Fruit fly (Drosophila melanogaster) whole organism, embryonic: ENCODE data around the gene Ire1.

Experiments
- ATbp ChIP-seq: fragments of 200-800 bp; sonication (Bioruptor generic); optimal IDR thresholded peaks from 2 replicates; lab custom pipeline; 2017; ENCODE audit warnings: missing biosample characterization, mild to moderate bottlenecking, missing genetic modification characterization, missing genetic modification reagents
- Adf1 ChIP-seq: fragments of 200-800 bp; sonication (Bioruptor generic); IDR thresholded peaks from 2 replicates; pipeline ENCODE4 v1.3.6; 2022; ENCODE audit warnings: missing biosample characterization, missing genetic modification characterization
- Awh ChIP-seq: fragments of 200-800 bp; sonication (Bioruptor generic); IDR thresholded peaks from 2 replicates; pipeline ENCODE4, ENCODE4 v1.3.6; 2022; ENCODE audit warnings: missing biosample characterization, missing genetic modification characterization
- Blimp-1 ChIP-seq: fragments of 200-800 bp; sonication (Bioruptor generic); optimal IDR thresholded peaks from 3 replicates; lab custom pipeline; 2018; ENCODE audit warnings: missing biosample characterization, missing genetic modification characterization, mild to moderate bottlenecking, moderate library complexity, missing genetic modification reagents
- CG10543 ChIP-seq: fragments of 200-800 bp; sonication (Bioruptor generic); optimal IDR thresholded peaks from 3 replicates; lab custom pipeline; 2017; ENCODE audit warnings: missing biosample characterization, mild to moderate bottlenecking, missing genetic modification characterization, moderate library complexity
- CG12155 ChIP-seq: fragments of 200-800 bp; sonication (Bioruptor generic); optimal IDR thresholded peaks from 3 replicates; lab custom pipeline; 2016; ENCODE audit warnings: missing biosample characterization, missing genetic modification characterization
- CG12659 ChIP-seq: fragments of 200-800 bp; sonication (Bioruptor generic); optimal IDR thresholded peaks from 3 replicates; lab custom pipeline; 2017; ENCODE audit warnings: mild to moderate bottlenecking, missing biosample characterization, missing genetic modification reagents, missing genetic modification characterization
- CG15269 ChIP-seq: fragments of 200-800 bp; sonication (Bioruptor generic); optimal IDR thresholded peaks from 2 replicates; lab custom pipeline; 2018; ENCODE audit warnings: missing biosample characterization, mild to moderate bottlenecking, missing genetic modification characterization, moderate library complexity
- CG1792 ChIP-seq: fragments of 200-800 bp; sonication (Bioruptor generic); optimal IDR thresholded peaks from 2 replicates; lab custom pipeline; 2016; ENCODE audit warnings: missing biosample characterization, missing genetic modification characterization
- CG2116 ChIP-seq: fragments of 200-800 bp; sonication (Bioruptor generic); optimal IDR thresholded peaks from 3 replicates; lab custom pipeline; 2018; ENCODE audit warnings: missing biosample characterization, mild to moderate bottlenecking, missing genetic modification characterization
- CG2129 ChIP-seq: fragments of 200-800 bp; sonication (Bioruptor generic); IDR thresholded peaks from 2 replicates; pipeline ENCODE4 v1.3.6; 2022; ENCODE audit warnings: missing biosample characterization, missing genetic modification characterization; ENCODE audit not compliant: partially characterized antibody
- CG31441 ChIP-seq: fragments of 200-800 bp; sonication (Bioruptor generic); IDR thresholded peaks from 2 replicates; pipeline ENCODE4 v1.3.6; 2022; ENCODE audit warnings: missing biosample characterization, missing genetic modification characterization
- CG3281 ChIP-seq: fragments of 200-800 bp; sonication (Bioruptor generic); optimal IDR thresholded peaks from 3 replicates; lab custom pipeline; 2017; ENCODE audit warnings: missing biosample characterization, mild to moderate bottlenecking, missing genetic modification characterization
- CG4617 ChIP-seq: fragments of 200-800 bp; sonication (Bioruptor generic); optimal IDR thresholded peaks from 3 replicates; lab custom pipeline; 2016; ENCODE audit warnings: missing biosample characterization, missing genetic modification characterization, borderline replicate concordance
- CG4820 ChIP-seq: fragments of 200-800 bp; sonication (Bioruptor generic); optimal IDR thresholded peaks from 3 replicates; lab custom pipeline; 2016; ENCODE audit warnings: missing biosample characterization, missing genetic modification characterization
- CG7745 ChIP-seq: fragments of 200-800 bp; sonication (Bioruptor generic); optimal IDR thresholded peaks from 2 replicates; lab custom pipeline; 2018; ENCODE audit warnings: missing biosample characterization, mild to moderate bottlenecking, missing genetic modification characterization, moderate library complexity
- CG9609 ChIP-seq: fragments of 200-800 bp; sonication (Bioruptor generic); optimal IDR thresholded peaks from 3 replicates; lab custom pipeline; 2016; ENCODE audit warnings: missing biosample characterization, missing genetic modification characterization
- CG9932 ChIP-seq: fragments of 200-800 bp; sonication (Bioruptor generic); IDR thresholded peaks from 2 replicates; pipeline ENCODE4 v1.3.6; 2022; ENCODE audit warnings: missing biosample characterization, missing genetic modification characterization
- Camta ChIP-seq: fragments of 200-800 bp; sonication (Bioruptor generic); optimal IDR thresholded peaks from 2 replicates; lab custom pipeline; 2016; ENCODE audit warnings: missing biosample characterization, missing genetic modification characterization
- Dll ChIP-seq: fragments of 200-800 bp; sonication (Bioruptor generic); IDR thresholded peaks from 4 replicates; pipeline ENCODE4 v1.3.6; 2022; ENCODE audit warnings: missing biosample characterization, missing genetic modification characterization; ENCODE audit not compliant: partially characterized antibody
- Eip74EF ChIP-seq, 2 experiments: fragments of 200-800 bp in 1 of 2; fragments of >200 bp in 1 of 2; sonication (Bioruptor generic) in 1 of 2; optimal IDR thresholded peaks; 2 replicates each; lab custom pipeline; 2017 to 2019; ENCODE audit warnings: missing biosample characterization in 2 of 2, missing genetic modification characterization in 2 of 2, mild to moderate bottlenecking in 1 of 2, moderate library complexity in 1 of 2
- Ets97D ChIP-seq: fragments of 200-800 bp; sonication (Bioruptor generic); optimal IDR thresholded peaks from 3 replicates; lab custom pipeline; 2016; ENCODE audit warnings: missing biosample characterization, missing genetic modification characterization
- Hey ChIP-seq: fragments of 200-800 bp; sonication (Bioruptor generic); optimal IDR thresholded peaks from 3 replicates; lab custom pipeline; 2018; ENCODE audit warnings: missing biosample characterization, mild to moderate bottlenecking, missing genetic modification characterization
- Hr51 ChIP-seq, 2 experiments: fragments of 200-800 bp; sonication (Bioruptor generic); optimal IDR thresholded peaks; 2 replicates in 1 of 2; 3 replicates in 1 of 2; lab custom pipeline; 2016 to 2018; ENCODE audit warnings: missing biosample characterization in 2 of 2, missing genetic modification characterization in 2 of 2, mild to moderate bottlenecking in 1 of 2, moderate library complexity in 1 of 2
- Jarid2 ChIP-seq: fragments of 200-800 bp; sonication (Bioruptor generic); optimal IDR thresholded peaks from 3 replicates; lab custom pipeline; 2017; ENCODE audit warnings: mild to moderate bottlenecking, missing biosample characterization, missing genetic modification reagents, missing genetic modification characterization
- MBD-R2 ChIP-seq: fragments of 200-800 bp; sonication (Bioruptor generic); IDR thresholded peaks from 2 replicates; pipeline ENCODE4 v1.3.6; 2022; ENCODE audit warnings: missing biosample characterization, missing genetic modification characterization
- MTF-1 ChIP-seq: fragments of 200-800 bp; sonication (Bioruptor generic); optimal IDR thresholded peaks from 2 replicates; lab custom pipeline; 2018; ENCODE audit warnings: missing biosample characterization, mild to moderate bottlenecking, missing genetic modification characterization, borderline replicate concordance
- Oaz ChIP-seq: fragments of 200-800 bp; sonication (Bioruptor generic); IDR thresholded peaks from 2 replicates; pipeline ENCODE4 v1.3.6; 2022; ENCODE audit warnings: missing biosample characterization, missing genetic modification characterization
- PHDP ChIP-seq: fragments of 200-800 bp; sonication (Bioruptor generic); optimal IDR thresholded peaks from 3 replicates; lab custom pipeline; 2018; ENCODE audit warnings: missing biosample characterization, mild to moderate bottlenecking, missing genetic modification characterization, moderate library complexity
- Ptx1 ChIP-seq: fragments of 200-800 bp; sonication (Bioruptor generic); IDR thresholded peaks from 2 replicates; pipeline ENCODE4 v1.3.6; 2022; ENCODE audit warnings: missing biosample characterization, missing genetic modification characterization
- Sox102F ChIP-seq: fragments of 200-800 bp; sonication (Bioruptor generic); optimal IDR thresholded peaks from 2 replicates; lab custom pipeline; 2018; ENCODE audit warnings: missing biosample characterization, mild to moderate bottlenecking, missing genetic modification characterization, moderate library complexity
- Sry-β ChIP-seq: fragments of 200-800 bp; sonication (Bioruptor generic); optimal IDR thresholded peaks from 2 replicates; lab custom pipeline; 2018; ENCODE audit warnings: missing biosample characterization, mild to moderate bottlenecking, missing genetic modification characterization, moderate library complexity
- Usf ChIP-seq: fragments of 200-800 bp; sonication (Bioruptor generic); optimal IDR thresholded peaks from 2 replicates; lab custom pipeline; 2017; ENCODE audit warnings: missing genotype, missing biosample characterization, missing genetic modification characterization
- bigmax ChIP-seq: fragments of 200-800 bp; sonication (Bioruptor generic); optimal IDR thresholded peaks from 2 replicates; lab custom pipeline; 2018; ENCODE audit warnings: missing biosample characterization, mild to moderate bottlenecking, missing genetic modification characterization
- disco-r ChIP-seq: fragments of 200-800 bp; sonication (Bioruptor generic); optimal IDR thresholded peaks from 2 replicates; lab custom pipeline; 2016; ENCODE audit warnings: missing biosample characterization, missing genetic modification characterization
- esg ChIP-seq: fragments of 200-800 bp; sonication (Bioruptor generic); conservative IDR thresholded peaks from 2 replicates; pipeline ENCODE4 v1.3.6; 2022; ENCODE audit warnings: missing biosample characterization, missing genetic modification characterization
- fd102C ChIP-seq: fragments of 200-800 bp; sonication (Bioruptor generic); optimal IDR thresholded peaks from 2 replicates; lab custom pipeline; 2018; ENCODE audit warnings: missing biosample characterization, mild to moderate bottlenecking, missing genetic modification characterization, moderate library complexity
- h ChIP-seq: fragments of >200 bp; optimal IDR thresholded peaks from 2 replicates; lab custom pipeline; 2017
- ham ChIP-seq: fragments of 200-800 bp; sonication (Bioruptor generic); IDR thresholded peaks from 2 replicates; pipeline ENCODE4 v1.3.6; 2022; ENCODE audit warnings: missing biosample characterization, missing genetic modification characterization
- kni ChIP-seq: fragments of 200-800 bp; sonication (Bioruptor generic); optimal IDR thresholded peaks from 3 replicates; lab custom pipeline; 2017; ENCODE audit warnings: mild to moderate bottlenecking, missing biosample characterization, missing genetic modification reagents, missing genetic modification characterization
- lab ChIP-seq: fragments of 200-800 bp; sonication (Bioruptor generic); optimal IDR thresholded peaks from 3 replicates; lab custom pipeline; 2017; ENCODE audit warnings: missing biosample characterization, missing genetic modification characterization, mild to moderate bottlenecking, moderate library complexity, missing genetic modification reagents
- nerfin-1 ChIP-seq: fragments of 200-800 bp; sonication (Bioruptor generic); optimal IDR thresholded peaks from 3 replicates; lab custom pipeline; 2019; ENCODE audit warnings: missing biosample characterization, mild to moderate bottlenecking, missing genetic modification characterization, moderate library complexity
- onecut ChIP-seq: fragments of 200-800 bp; sonication (Bioruptor generic); IDR thresholded peaks from 2 replicates; pipeline ENCODE4 v1.3.6; 2022; ENCODE audit warnings: missing biosample characterization, missing genetic modification characterization
- org-1 ChIP-seq: fragments of 200-800 bp; sonication (Bioruptor generic); optimal IDR thresholded peaks from 2 replicates; lab custom pipeline; 2017; ENCODE audit warnings: missing biosample characterization, missing genetic modification characterization
- pita ChIP-seq: fragments of 200-800 bp; sonication (Bioruptor generic); optimal IDR thresholded peaks from 2 replicates; lab custom pipeline; 2017; ENCODE audit warnings: missing biosample characterization, mild to moderate bottlenecking, missing genetic modification characterization
- pnt ChIP-seq: fragments of 200-800 bp; sonication (Bioruptor generic); optimal IDR thresholded peaks from 3 replicates; lab custom pipeline; 2016; ENCODE audit warnings: missing biosample characterization, missing genetic modification characterization
- scrt ChIP-seq: fragments of 200-800 bp; sonication (Bioruptor generic); optimal IDR thresholded peaks from 2 replicates; lab custom pipeline; 2018; ENCODE audit warnings: missing biosample characterization, mild to moderate bottlenecking, missing genetic modification characterization, moderate library complexity
- slbo ChIP-seq: fragments of 200-800 bp; sonication (Bioruptor generic); IDR thresholded peaks from 2 replicates; pipeline ENCODE4 v1.3.6; 2022; ENCODE audit warnings: missing biosample characterization, missing genetic modification characterization
- trem ChIP-seq: fragments of 200-800 bp; optimal IDR thresholded peaks from 3 replicates; lab custom pipeline; 2019; ENCODE audit warnings: missing biosample characterization, mild to moderate bottlenecking, missing genetic modification characterization, moderate library complexity

The Ire1 gene

DNA sequence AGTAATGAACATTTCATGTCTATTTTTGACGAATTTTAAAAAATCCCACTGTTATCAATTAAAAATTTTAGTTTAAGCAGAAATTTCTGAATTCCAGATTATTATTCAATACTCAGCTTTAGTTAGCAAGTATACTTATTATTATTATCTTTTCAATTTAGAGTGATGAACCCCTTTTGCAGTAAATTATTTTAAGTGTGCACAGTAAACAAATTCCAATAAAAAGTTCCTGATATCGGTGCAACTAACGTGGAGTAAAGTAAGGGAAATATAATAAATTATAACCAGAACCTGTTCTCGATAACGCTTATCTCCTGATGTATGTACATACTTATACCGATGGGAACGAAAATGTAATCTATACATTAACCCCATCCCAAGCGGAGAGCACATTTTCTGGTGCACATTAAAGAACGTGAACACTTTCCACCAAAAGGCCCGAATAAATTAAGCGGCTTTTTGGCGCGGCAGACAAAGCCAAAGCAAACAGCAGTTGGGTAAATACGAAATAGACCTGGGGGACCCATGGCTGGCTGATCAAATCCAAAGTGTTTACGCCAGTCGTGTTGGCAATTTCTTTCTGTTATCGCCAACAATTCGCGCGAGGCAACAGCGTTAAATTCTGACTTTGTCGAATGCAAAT is 3.0 kb downstream of the Ire1 start (continued):
- no peak for TF ChIP-seq CG10543 (GFP tag; lab: Kevin White, UChicago)
- no peak for TF ChIP-seq disco-r (GFP tag; lab: Kevin White, UChicago)
- no peak for TF ChIP-seq Sox102F
- no peak for TF ChIP-seq CG12155 (GFP tag; lab: Kevin White, UChicago)
- no peak for TF ChIP-seq Jarid2 (GFP tag; lab: Kevin White, UChicago)
- TF ChIP-seq MBD-R2 (GFP tag; lab: Robert Waterston, UW): no peak
- TF ChIP-seq Adf1 (GFP tag; lab: Robert Waterston, UW): peak; percentile 44; the same call in 1 of the 2 replicates
- peak; percentile 0 for TF ChIP-seq PHDP (tag; lab: Kevin White, UChicago)
- TF ChIP-seq scrt (GFP tag; lab: Kevin White, UChicago): peak; percentile 22
- TF ChIP-seq Hey (tag; lab: Kevin White, UChicago): no peak
- TF ChIP-seq CG3281 (GFP tag; lab: Kevin White, UChicago): peak; percentile 68
- no peak for TF ChIP-seq Sry-β (GFP tag; lab: Kevin White, UChicago)
- peak; percentile 18 for TF ChIP-seq CG9609 (GFP tag; lab: Kevin White, UChicago)
- TF ChIP-seq CG9932: no peak; the same call in 1 of the 2 replicates
- peak; percentile 16 for TF ChIP-seq CG12659 (GFP tag; lab: Kevin White, UChicago)
- no peak for TF ChIP-seq Eip74EF (GFP tag; optimal IDR thresholded peaks at IDR 0.05; lab: Kevin White, UChicago)
- no peak for TF ChIP-seq CG4617 (GFP tag; lab: Kevin White, UChicago)
- TF ChIP-seq CG2116: no peak
- no peak for TF ChIP-seq CG4820 (GFP tag; lab: Kevin White, UChicago)
- no peak for TF ChIP-seq nerfin-1 (tag; lab: Kevin White, UChicago)
- no peak for TF ChIP-seq Dll (GFP tag; lab: Robert Waterston, UW)
- peak; percentile 34; the same call in 1 of the 2 replicates for TF ChIP-seq slbo (GFP tag; lab: Robert Waterston, UW)
- TF ChIP-seq CG1792: peak; percentile 36
- no peak for TF ChIP-seq Hr51 (GFP tag; optimal IDR thresholded peaks at IDR 0.05; lab: Kevin White, UChicago)
- TF ChIP-seq Awh (GFP tag; lab: Robert Waterston, UW): peak; percentile 66
- no peak for TF ChIP-seq Ptx1
- no peak for TF ChIP-seq esg
- TF ChIP-seq onecut (GFP tag; lab: Robert Waterston, UW): no peak
- peak; percentile 44 for TF ChIP-seq org-1 (GFP tag; lab: Kevin White, UChicago)
- TF ChIP-seq ATbp (GFP tag; lab: Kevin White, UChicago): peak; percentile 67
- no peak for TF ChIP-seq CG2129
- no peak for TF ChIP-seq kni (GFP tag; lab: Kevin White, UChicago)
- no peak for TF ChIP-seq Blimp-1
- TF ChIP-seq CG7745 (tag; lab: Kevin White, UChicago): peak; percentile 44
- TF ChIP-seq CG31441: no peak
- peak; percentile 5 for TF ChIP-seq Camta
- TF ChIP-seq ham (GFP tag; lab: Robert Waterston, UW): peak; percentile 9; the same call in 1 of the 2 replicates
- no peak for TF ChIP-seq CG15269 (tag; lab: Kevin White, UChicago)
- TF ChIP-seq Ets97D (GFP tag; lab: Kevin White, UChicago): no peak
- TF ChIP-seq Oaz (GFP tag; lab: Robert Waterston, UW): no peak
- no peak for TF ChIP-seq MTF-1 (GFP tag; lab: Kevin White, UChicago)
- no peak for TF ChIP-seq pnt (GFP tag; lab: Kevin White, UChicago)
- TF ChIP-seq bigmax (GFP tag; lab: Kevin White, UChicago): no peak
- TF ChIP-seq pita (GFP tag; lab: Kevin White, UChicago): no peak
- TF ChIP-seq trem (tag; lab: Kevin White, UChicago): no peak
- no peak for TF ChIP-seq h
- peak; percentile 86 for TF ChIP-seq lab (GFP tag; lab: Kevin White, UChicago)
- peak; percentile 14 for TF ChIP-seq Usf (GFP tag; lab: Kevin White, UChicago)
- TF ChIP-seq fd102C (GFP tag; lab: Kevin White, UChicago): no peak
